Fruit fly (Drosophila melanogaster) whole organism, embryonic: Measurements from ENCODE around the gene CG13962.

Experiments used
- CG10209 ChIP-seq: fragments of 200-800 bp; sonication (Bioruptor generic); optimal IDR thresholded peaks from 3 replicates; lab custom pipeline; 2017; ENCODE audit warnings: missing biosample characterization, mild to moderate bottlenecking, missing genetic modification characterization, missing genetic modification reagents
- CG1024 ChIP-seq: fragments of 200-800 bp; sonication (Bioruptor generic); IDR thresholded peaks from 2 replicates; pipeline ENCODE4 v1.3.6; 2022; ENCODE audit warnings: missing biosample characterization, missing genetic modification characterization
- CG10366 ChIP-seq: fragments of 200-800 bp; sonication (Bioruptor generic); IDR thresholded peaks from 2 replicates; pipeline ENCODE4 v1.3.6; 2022; ENCODE audit warnings: missing biosample characterization, missing genetic modification characterization
- CG11696 ChIP-seq: fragments of 200-800 bp; sonication (Bioruptor generic); IDR thresholded peaks from 2 replicates; pipeline ENCODE4 v1.3.6; 2022; ENCODE audit warnings: missing biosample characterization, missing genetic modification characterization
- CG12104 ChIP-seq: fragments of 200-800 bp; sonication (Bioruptor generic); optimal IDR thresholded peaks from 3 replicates; lab custom pipeline; 2016; ENCODE audit warnings: missing biosample characterization, missing genetic modification characterization
- CG13123 ChIP-seq: fragments of 200-800 bp; sonication (Bioruptor generic); optimal IDR thresholded peaks from 2 replicates; lab custom pipeline; 2016; ENCODE audit warnings: missing biosample characterization, missing genetic modification characterization
- CG16813 ChIP-seq: fragments of 200-800 bp; sonication (Bioruptor generic); IDR thresholded peaks from 3 replicates; pipeline ENCODE4 v1.3.6; 2022; ENCODE audit warnings: missing biosample characterization, missing genetic modification characterization; ENCODE audit not compliant: partially characterized antibody
- CG17385 ChIP-seq: fragments of 200-800 bp; sonication (Bioruptor generic); optimal IDR thresholded peaks from 3 replicates; lab custom pipeline; 2018; ENCODE audit warnings: missing biosample characterization, mild to moderate bottlenecking, missing genetic modification characterization
- CG17802 ChIP-seq: fragments of 200-800 bp; sonication (Bioruptor generic); optimal IDR thresholded peaks from 2 replicates; lab custom pipeline; 2018; ENCODE audit warnings: missing biosample characterization, mild to moderate bottlenecking, missing genetic modification characterization, moderate library complexity
- CG18599 ChIP-seq: fragments of 200-800 bp; sonication (Bioruptor generic); optimal IDR thresholded peaks from 3 replicates; lab custom pipeline; 2017; ENCODE audit warnings: missing biosample characterization, missing genetic modification characterization, mild to moderate bottlenecking, moderate library complexity, missing genetic modification reagents
- CG18619 ChIP-seq: fragments of 200-800 bp; sonication (Bioruptor generic); optimal IDR thresholded peaks from 3 replicates; lab custom pipeline; 2017; ENCODE audit warnings: missing biosample characterization, mild to moderate bottlenecking, missing genetic modification characterization
- CG30403 ChIP-seq: fragments of 200-800 bp; sonication (Bioruptor generic); optimal IDR thresholded peaks from 3 replicates; lab custom pipeline; 2016; ENCODE audit warnings: missing biosample characterization, missing genetic modification characterization
- CG3163 ChIP-seq: fragments of 200-800 bp; sonication (Bioruptor generic); optimal IDR thresholded peaks from 3 replicates; lab custom pipeline; 2016; ENCODE audit warnings: missing biosample characterization, missing genetic modification characterization
- CG7357 ChIP-seq: fragments of 200-800 bp; sonication (Bioruptor generic); IDR thresholded peaks from 3 replicates; pipeline ENCODE4 v1.3.6; 2022; ENCODE audit warnings: missing biosample characterization, missing genetic modification characterization
- CG7556 ChIP-seq: fragments of 200-800 bp; sonication (Bioruptor generic); optimal IDR thresholded peaks from 2 replicates; lab custom pipeline; 2017; ENCODE audit warnings: missing biosample characterization, mild to moderate bottlenecking, missing genetic modification characterization
- CG8290 ChIP-seq, 3 experiments: fragments of 200-800 bp; sonication (Bioruptor generic); optimal IDR thresholded peaks; 2 replicates each; lab custom pipeline; 2016 to 2019; ENCODE audit warnings: missing biosample characterization in 3 of 3, missing genetic modification characterization in 3 of 3, mild to moderate bottlenecking in 2 of 3, moderate library complexity in 1 of 3
- CG8478 ChIP-seq: fragments of >200 bp; optimal IDR thresholded peaks from 2 replicates; lab custom pipeline; 2018
- CG8765 ChIP-seq: fragments of 200-800 bp; sonication (Bioruptor generic); IDR thresholded peaks from 2 replicates; pipeline ENCODE4 v1.3.6; 2022; ENCODE audit warnings: missing biosample characterization, missing genetic modification characterization
- Drgx ChIP-seq: fragments of 200-800 bp; sonication (Bioruptor generic); IDR thresholded peaks from 2 replicates; pipeline ENCODE4 v1.3.6; 2022; ENCODE audit warnings: missing biosample characterization, missing genetic modification characterization
- Ets65A ChIP-seq: fragments of 200-800 bp; sonication (Bioruptor generic); peaks from one replicate; lab custom pipeline; 2016; ENCODE audit warnings: missing biosample characterization, missing genetic modification characterization
- H15 ChIP-seq: fragments of 200-800 bp; sonication (Bioruptor generic); IDR thresholded peaks from 3 replicates; pipeline ENCODE4 v1.3.6; 2022; ENCODE audit warnings: missing biosample characterization, missing genetic modification characterization
- Hr3 ChIP-seq: fragments of 200-800 bp; sonication (Bioruptor generic); optimal IDR thresholded peaks from 3 replicates; lab custom pipeline; 2016; ENCODE audit warnings: missing biosample characterization, missing genetic modification characterization
- Oaz ChIP-seq: fragments of 200-800 bp; sonication (Bioruptor generic); IDR thresholded peaks from 2 replicates; pipeline ENCODE4 v1.3.6; 2022; ENCODE audit warnings: missing biosample characterization, missing genetic modification characterization
- Stat92E ChIP-seq, 3 experiments: fragments of >200 bp in 2 of 3; fragments of 200-800 bp in 1 of 3; sonication (Bioruptor generic) in 1 of 3; optimal IDR thresholded peaks; 2 replicates each; lab custom pipeline; 2017 to 2019; ENCODE audit warnings: missing biosample characterization in 3 of 3, missing genetic modification characterization in 3 of 3, mild to moderate bottlenecking in 1 of 3, moderate library complexity in 1 of 3
- al ChIP-seq: fragments of 200-800 bp; sonication (Bioruptor generic); IDR thresholded peaks from 2 replicates; pipeline ENCODE4 v1.3.6; 2022; ENCODE audit warnings: missing biosample characterization, missing genetic modification characterization
- ato ChIP-seq: fragments of 200-800 bp; sonication (Bioruptor generic); IDR thresholded peaks from 2 replicates; pipeline ENCODE4 v1.3.6; 2022; ENCODE audit warnings: missing biosample characterization, missing genetic modification characterization; ENCODE audit not compliant: partially characterized antibody
- bbx ChIP-seq: fragments of 200-800 bp; sonication (Bioruptor generic); IDR thresholded peaks from 2 replicates; pipeline ENCODE4 v1.3.6; 2022; ENCODE audit warnings: missing biosample characterization, missing genetic modification characterization; ENCODE audit not compliant: partially characterized antibody
- cas ChIP-seq: fragments of 200-800 bp; sonication (Bioruptor generic); IDR thresholded peaks from 2 replicates; pipeline ENCODE4 v1.3.6; 2022; ENCODE audit warnings: missing biosample characterization, missing genetic modification characterization
- crp ChIP-seq, 2 experiments: fragments of 200-800 bp; sonication (Bioruptor generic); optimal IDR thresholded peaks; 2 replicates in 1 of 2; 3 replicates in 1 of 2; lab custom pipeline; 2017; ENCODE audit warnings: missing biosample characterization in 2 of 2, missing genetic modification characterization in 2 of 2, mild to moderate bottlenecking in 1 of 2, moderate library complexity in 1 of 2
- dysf ChIP-seq: fragments of 200-800 bp; sonication (Bioruptor generic); IDR thresholded peaks from 3 replicates; pipeline ENCODE4 v1.3.6; 2022; ENCODE audit warnings: missing biosample characterization, missing genetic modification characterization
- gsb-n ChIP-seq: fragments of 200-800 bp; sonication (Bioruptor generic); optimal IDR thresholded peaks from 3 replicates; lab custom pipeline; 2018; ENCODE audit warnings: missing biosample characterization, mild to moderate bottlenecking, missing genetic modification characterization
- kay ChIP-seq: fragments of 200-800 bp; sonication (Bioruptor generic); optimal IDR thresholded peaks from 2 replicates; lab custom pipeline; 2016; ENCODE audit warnings: missing biosample characterization, missing genetic modification characterization
- lola ChIP-seq, 3 experiments: fragments of >200 bp in 2 of 3; fragments of 200-800 bp in 1 of 3; sonication (Bioruptor generic) in 1 of 3; optimal IDR thresholded peaks; 2 replicates each; lab custom pipeline; 2017 to 2019; ENCODE audit warnings: missing biosample characterization in 3 of 3, missing genetic modification characterization in 3 of 3, mild to moderate bottlenecking in 1 of 3, moderate library complexity in 1 of 3
- nerfin-1 ChIP-seq: fragments of 200-800 bp; sonication (Bioruptor generic); optimal IDR thresholded peaks from 3 replicates; lab custom pipeline; 2019; ENCODE audit warnings: missing biosample characterization, mild to moderate bottlenecking, missing genetic modification characterization, moderate library complexity
- pita ChIP-seq: fragments of 200-800 bp; sonication (Bioruptor generic); optimal IDR thresholded peaks from 2 replicates; lab custom pipeline; 2017; ENCODE audit warnings: missing biosample characterization, mild to moderate bottlenecking, missing genetic modification characterization
- pros ChIP-seq: fragments of 200-800 bp; sonication (Bioruptor generic); optimal IDR thresholded peaks from 3 replicates; lab custom pipeline; 2019; ENCODE audit warnings: missing biosample characterization, mild to moderate bottlenecking, missing genetic modification characterization, moderate library complexity
- repo ChIP-seq: fragments of 200-800 bp; sonication (Bioruptor generic); optimal IDR thresholded peaks from 2 replicates; lab custom pipeline; 2016; ENCODE audit warnings: missing biosample characterization, missing genetic modification characterization
- row ChIP-seq: fragments of 200-800 bp; sonication (Bioruptor generic); IDR thresholded peaks from 3 replicates; pipeline ENCODE4 v1.3.6; 2022; ENCODE audit warnings: missing biosample characterization, missing genetic modification characterization
- sqz ChIP-seq: fragments of 200-800 bp; sonication (Bioruptor generic); optimal IDR thresholded peaks from 3 replicates; lab custom pipeline; 2018; ENCODE audit warnings: missing biosample characterization, mild to moderate bottlenecking, missing genetic modification characterization
- yki ChIP-seq: fragments of >200 bp; optimal IDR thresholded peaks from 3 replicates; lab custom pipeline; 2018

CG13962 gene

dm6 chr2L:19790553-19791320, 23.6 kb downstream of the CG13962 start (continued):
- TF ChIP-seq CG8290 (GFP tag; optimal IDR thresholded peaks at IDR 0.05; lab: Kevin White, UChicago) (no peak), CG8290 (tag; optimal IDR thresholded peaks at IDR 0.05; lab: Kevin White, UChicago) (no peak), gsb-n (tag; lab: Kevin White, UChicago) (no peak), sqz (peak; percentile 81), kay (GFP tag; lab: Kevin White, UChicago) (no peak), CG17385 (GFP tag; lab: Kevin White, UChicago) (peak; percentile 78), lola (GFP tag; optimal IDR thresholded peaks at IDR 0.05; lab: Kevin White, UChicago) (peak in 2 of 3 experiments; percentile 11 to 95), CG18619 (GFP tag; lab: Kevin White, UChicago) (no peak), dysf (GFP tag; lab: Robert Waterston, UW) (0 out of 3 replicates have a peak, but pooled peaks have one; percentile 6), pita (GFP tag; lab: Kevin White, UChicago) (no peak), repo (GFP tag; lab: Kevin White, UChicago) (no peak), CG16813 (GFP tag; lab: Robert Waterston, UW) (no peak), al (GFP tag; lab: Robert Waterston, UW) (no peak), CG17802 (peak; percentile 79), CG11696 (peak; percentile 88), pros (GFP tag; lab: Kevin White, UChicago) (peak; percentile 98), CG18599 (GFP tag; lab: Kevin White, UChicago) (peak; percentile 15), CG3163 (peak; percentile 8), CG10209 (GFP tag; lab: Kevin White, UChicago) (peak; percentile 39), Hr3 (GFP tag; lab: Kevin White, UChicago) (no peak), Oaz (GFP tag; lab: Robert Waterston, UW) (no peak), Stat92E (GFP tag; optimal IDR thresholded peaks at IDR 0.05; lab: Kevin White, UChicago) (peak in 1 of 3 experiments; percentile 66), ato (GFP tag; lab: Robert Waterston, UW) (0 out of 2 replicates have a peak, but pooled peaks have one; percentile 22), bbx (peak; percentile 61; the same call in 1 of the 2 replicates), CG1024 (peak; percentile 36; the same call in 1 of the 2 replicates), nerfin-1 (tag; lab: Kevin White, UChicago) (peak; percentile 99), CG8478 (lab: Kevin White, UChicago) (peak; percentile 15), CG30403 (GFP tag; lab: Kevin White, UChicago) (peak; percentile 17), crp (GFP tag; optimal IDR thresholded peaks at IDR 0.05; lab: Kevin White, UChicago) (peak in 1 of 2 experiments; percentile 23), H15 (GFP tag; lab: Robert Waterston, UW) (no peak), CG13123 (GFP tag; lab: Kevin White, UChicago) (no peak), row (GFP tag; lab: Robert Waterston, UW) (peak; percentile 18; the same call in 1 of the 3 replicates), CG8765 (no peak), CG12104 (GFP tag; lab: Kevin White, UChicago) (no peak), CG7357 (GFP tag; lab: Robert Waterston, UW) (peak; percentile 93), CG10366 (GFP tag; lab: Robert Waterston, UW) (no peak), yki (lab: Kevin White, UChicago) (no peak), cas (GFP tag; lab: Robert Waterston, UW) (no peak)

dm6 chr2L:19788735-19789134, 25.6 kb downstream of the CG13962 start:
- TF ChIP-seq Ets65A (GFP tag; lab: Kevin White, UChicago), result peak; percentile 20
- TF ChIP-seq Drgx, result peak; percentile 53
- 0 out of 3 replicates have a peak, but pooled peaks have one; percentile 18 for TF ChIP-seq row (GFP tag; lab: Robert Waterston, UW)
- TF ChIP-seq CG7556, result no peak
